Worm (Caenorhabditis elegans) whole organism, L4 larva: ENCODE results near the gene T25E4.2.

Experiments used
- ZK546.5 ChIP-seq, 2 experiments: sonication (generic microtip); optimal IDR thresholded peaks; 2 replicates each; lab custom pipeline; 2017; ENCODE audit warnings: missing biosample characterization in 2 of 2, missing genetic modification characterization in 2 of 2
- aha-1 ChIP-seq: fragments of 150-350 bp; peaks from one replicate; lab custom pipeline; 2014; ENCODE audit warnings: missing biosample characterization, missing genetic modification characterization
- ceh-82 ChIP-seq: sonication (generic microtip); optimal IDR thresholded peaks from 2 replicates; lab custom pipeline; 2017; ENCODE audit warnings: missing biosample characterization, missing genetic modification characterization
- dmd-8 ChIP-seq: fragments of 200-800 bp; sonication (Bioruptor generic); IDR thresholded peaks from 2 replicates; pipeline ENCODE4 v1.3.6; 2022; ENCODE audit warnings: missing genetic modification characterization, missing compliant biosample characterization
- dpl-1 ChIP-seq: fragments of 150-350 bp; optimal IDR thresholded peaks from 2 replicates; lab custom pipeline; 2014; ENCODE audit warnings: missing biosample characterization, missing genetic modification reagents, missing genetic modification characterization
- dve-1 ChIP-seq: sonication (generic microtip); optimal IDR thresholded peaks from 2 replicates; lab custom pipeline; 2017; ENCODE audit warnings: antibody characterized with exemption, mild to moderate bottlenecking, missing genetic modification characterization, missing compliant biosample characterization; ENCODE audit not compliant: insufficient read depth
- lin-13 ChIP-seq: fragments of 150-350 bp; optimal IDR thresholded peaks from 2 replicates; lab custom pipeline; 2014; ENCODE audit warnings: missing biosample characterization, missing genetic modification reagents, missing genetic modification characterization
- lin-29 ChIP-seq: fragments of 200-800 bp; sonication (Bioruptor generic); IDR thresholded peaks from 2 replicates; pipeline ENCODE4 v1.3.6; 2022; ENCODE audit warnings: missing genetic modification reagents, missing genetic modification characterization, missing compliant biosample characterization
- mdl-1 ChIP-seq, 2 experiments: fragments of 150-350 bp in 1 of 2; sonication (generic microtip) in 1 of 2; optimal IDR thresholded peaks; 2 replicates each; lab custom pipeline; 2014 to 2017; ENCODE audit warnings: missing biosample characterization in 2 of 2, missing genetic modification characterization in 2 of 2
- mdt-29 ChIP-seq: fragments of 200-800 bp; sonication (Bioruptor generic); IDR thresholded peaks from 2 replicates; pipeline ENCODE4 v1.3.6; 2022; ENCODE audit warnings: missing genetic modification reagents, missing genetic modification characterization, missing compliant biosample characterization
- nhr-111 ChIP-seq: fragments of 200-800 bp; sonication (Bioruptor generic); optimal IDR thresholded peaks from 2 replicates; lab custom pipeline; 2018; ENCODE audit warnings: mild to moderate bottlenecking, missing genetic modification characterization, missing compliant biosample characterization

DNA sequence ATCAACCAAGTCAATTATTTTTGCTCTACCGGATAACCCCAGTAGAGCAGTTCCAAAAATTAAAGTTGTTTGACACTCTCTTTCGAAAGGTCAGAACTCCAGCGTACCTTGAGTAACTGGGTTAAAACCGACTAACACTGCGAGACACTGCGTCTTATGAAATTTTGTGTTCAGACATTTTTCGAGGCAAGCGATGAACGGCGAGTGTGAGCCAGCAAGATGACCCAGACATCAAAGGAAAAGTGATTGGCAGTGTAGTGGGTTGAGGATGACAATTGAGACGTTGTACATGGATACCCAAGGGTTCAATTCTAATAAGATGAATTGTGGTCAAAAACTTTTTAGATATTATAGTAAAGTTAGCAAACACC lies 38.1 kb downstream of the T25E4.2 start:
- TF ChIP-seq dmd-8 (GFP tag; lab: Robert Waterston, UW) (0 out of 2 replicates have a peak, but pooled peaks have one; percentile 4), ceh-82 (tag; lab: Kevin White, UChicago) (no peak), mdt-29 (GFP tag; lab: Robert Waterston, UW) (peak; percentile 97), nhr-111 (GFP tag; lab: Kevin White, UChicago) (no peak), mdl-1 (tag; optimal IDR thresholded peaks at IDR 0.05; lab: Kevin White, UChicago) (peak in 1 of 2 experiments; percentile 45), ZK546.5 (tag; optimal IDR thresholded peaks at IDR 0.05; lab: Kevin White, UChicago) (no peak), lin-13 (peak; percentile 57), lin-29 (GFP tag; lab: Robert Waterston, UW) (no peak), aha-1 (tag; lab: Kevin White, UChicago) (peak; percentile 48), dpl-1 (peak; percentile 57), dve-1 (tag; lab: Kevin White, UChicago) (peak; percentile 96)
